Fruit fly (Drosophila melanogaster) whole organism, embryonic: ENCODE measurements around the gene janB.

Experiments used
- CG10209 ChIP-seq: fragments of 200-800 bp; sonication (Bioruptor generic); optimal IDR thresholded peaks from 3 replicates; lab custom pipeline; 2017; ENCODE audit warnings: missing biosample characterization, mild to moderate bottlenecking, missing genetic modification characterization, missing genetic modification reagents
- CG1024 ChIP-seq: fragments of 200-800 bp; sonication (Bioruptor generic); IDR thresholded peaks from 2 replicates; pipeline ENCODE4 v1.3.6; 2022; ENCODE audit warnings: missing biosample characterization, missing genetic modification characterization
- CG10267 ChIP-seq: fragments of 200-800 bp; sonication (Bioruptor generic); optimal IDR thresholded peaks from 2 replicates; lab custom pipeline; 2018; ENCODE audit warnings: missing biosample characterization, mild to moderate bottlenecking, missing genetic modification characterization, moderate library complexity
- CG10274 ChIP-seq: fragments of 200-800 bp; sonication (Bioruptor generic); optimal IDR thresholded peaks from 3 replicates; lab custom pipeline; 2017; ENCODE audit warnings: missing biosample characterization, mild to moderate bottlenecking, missing genetic modification characterization
- CG10321 ChIP-seq: fragments of 200-800 bp; sonication (Bioruptor generic); IDR thresholded peaks from 2 replicates; pipeline ENCODE4 v1.3.6; 2022; ENCODE audit warnings: missing biosample characterization, missing genetic modification characterization
- CG11560 ChIP-seq: fragments of 200-800 bp; sonication (Bioruptor generic); IDR thresholded peaks from 3 replicates; pipeline ENCODE4 v1.3.6; 2022; ENCODE audit warnings: missing biosample characterization, missing genetic modification characterization
- CG12236 ChIP-seq: fragments of 200-800 bp; sonication (Bioruptor generic); optimal IDR thresholded peaks from 2 replicates; lab custom pipeline; 2016; ENCODE audit warnings: missing biosample characterization, missing genetic modification characterization
- CG13624 ChIP-seq: fragments of 200-800 bp; sonication (Bioruptor generic); optimal IDR thresholded peaks from 2 replicates; lab custom pipeline; 2016; ENCODE audit warnings: missing biosample characterization, missing genetic modification characterization
- CG13775 ChIP-seq: fragments of 200-800 bp; sonication (Bioruptor generic); optimal IDR thresholded peaks from 3 replicates; lab custom pipeline; 2017; ENCODE audit warnings: missing biosample characterization, mild to moderate bottlenecking, missing genetic modification characterization
- CG14014 ChIP-seq: fragments of 200-800 bp; sonication (Bioruptor generic); IDR thresholded peaks from 2 replicates; pipeline ENCODE4 v1.3.6; 2022; ENCODE audit warnings: missing biosample characterization, missing genetic modification characterization
- CG15011 ChIP-seq: fragments of 200-800 bp; sonication (Bioruptor generic); optimal IDR thresholded peaks from 3 replicates; lab custom pipeline; 2018; ENCODE audit warnings: missing biosample characterization, mild to moderate bottlenecking, missing genetic modification characterization
- CG15601 ChIP-seq: fragments of 200-800 bp; sonication (Bioruptor generic); optimal IDR thresholded peaks from 3 replicates; lab custom pipeline; 2019; ENCODE audit warnings: missing biosample characterization, mild to moderate bottlenecking, missing genetic modification characterization, moderate library complexity
- CG17612 ChIP-seq: fragments of 200-800 bp; sonication (Bioruptor generic); IDR thresholded peaks from 2 replicates; pipeline ENCODE4 v1.3.6; 2022; ENCODE audit warnings: missing biosample characterization, missing genetic modification characterization
- CG2889 ChIP-seq: fragments of 200-800 bp; sonication (Bioruptor generic); IDR thresholded peaks from 3 replicates; pipeline ENCODE4 v1.3.6; 2022; ENCODE audit warnings: missing biosample characterization, missing genetic modification characterization
- CG30403 ChIP-seq: fragments of 200-800 bp; sonication (Bioruptor generic); optimal IDR thresholded peaks from 3 replicates; lab custom pipeline; 2016; ENCODE audit warnings: missing biosample characterization, missing genetic modification characterization
- CG31365 ChIP-seq: fragments of 200-800 bp; sonication (Bioruptor generic); optimal IDR thresholded peaks from 2 replicates; lab custom pipeline; 2018; ENCODE audit warnings: missing biosample characterization, mild to moderate bottlenecking, missing genetic modification characterization
- CG33557 ChIP-seq: fragments of 200-800 bp; sonication (Bioruptor generic); optimal IDR thresholded peaks from 2 replicates; lab custom pipeline; 2019; ENCODE audit warnings: missing biosample characterization, mild to moderate bottlenecking, missing genetic modification characterization, moderate library complexity
- CG3407 ChIP-seq: fragments of 200-800 bp; sonication (Bioruptor generic); optimal IDR thresholded peaks from 2 replicates; lab custom pipeline; 2018; ENCODE audit warnings: missing biosample characterization, mild to moderate bottlenecking, missing genetic modification characterization
- CG3726 ChIP-seq: fragments of 200-800 bp; sonication (Bioruptor generic); IDR thresholded peaks from 3 replicates; pipeline ENCODE4, ENCODE4 v1.3.6; 2022; ENCODE audit warnings: missing biosample characterization, missing genetic modification characterization
- CG3995 ChIP-seq: fragments of 200-800 bp; sonication (Bioruptor generic); optimal IDR thresholded peaks from 3 replicates; lab custom pipeline; 2016; ENCODE audit warnings: missing biosample characterization, missing genetic modification characterization
- CG4820 ChIP-seq: fragments of 200-800 bp; sonication (Bioruptor generic); optimal IDR thresholded peaks from 3 replicates; lab custom pipeline; 2016; ENCODE audit warnings: missing biosample characterization, missing genetic modification characterization
- Camta ChIP-seq: fragments of 200-800 bp; sonication (Bioruptor generic); optimal IDR thresholded peaks from 2 replicates; lab custom pipeline; 2016; ENCODE audit warnings: missing biosample characterization, missing genetic modification characterization
- D19B ChIP-seq: fragments of 200-800 bp; sonication (Bioruptor generic); optimal IDR thresholded peaks from 2 replicates; lab custom pipeline; 2017; ENCODE audit warnings: missing biosample characterization, mild to moderate bottlenecking, missing genetic modification characterization
- E2f2 ChIP-seq: fragments of 200-800 bp; sonication (Bioruptor generic); IDR thresholded peaks from 2 replicates; pipeline ENCODE4 v1.3.6; 2022; ENCODE audit warnings: missing biosample characterization, missing genetic modification characterization
- GATAe ChIP-seq: fragments of 200-800 bp; sonication (Bioruptor generic); conservative IDR thresholded peaks from 2 replicates; pipeline ENCODE4 v1.3.6; 2022; ENCODE audit warnings: missing biosample characterization, missing genetic modification characterization
- HLH4C ChIP-seq: fragments of 200-800 bp; sonication (Bioruptor generic); IDR thresholded peaks from 3 replicates; pipeline ENCODE4 v1.3.6; 2022; ENCODE audit warnings: missing biosample characterization, missing genetic modification characterization; ENCODE audit not compliant: partially characterized antibody
- Hr3 ChIP-seq: fragments of 200-800 bp; sonication (Bioruptor generic); optimal IDR thresholded peaks from 3 replicates; lab custom pipeline; 2016; ENCODE audit warnings: missing biosample characterization, missing genetic modification characterization
- MTF-1 ChIP-seq: fragments of 200-800 bp; sonication (Bioruptor generic); optimal IDR thresholded peaks from 2 replicates; lab custom pipeline; 2018; ENCODE audit warnings: missing biosample characterization, mild to moderate bottlenecking, missing genetic modification characterization, borderline replicate concordance
- Med ChIP-seq: fragments of 200-800 bp; sonication (Bioruptor generic); peaks from one replicate; lab custom pipeline; 2016; ENCODE audit warnings: missing biosample characterization, missing genetic modification characterization, mild to moderate bottlenecking, inconsistent platforms, moderate library complexity
- Myb ChIP-seq: fragments of 200-800 bp; sonication (Bioruptor generic); optimal IDR thresholded peaks from 2 replicates; lab custom pipeline; 2016; ENCODE audit warnings: missing biosample characterization, missing genetic modification characterization
- Sry-δ ChIP-seq: fragments of 200-800 bp; sonication (Bioruptor generic); optimal IDR thresholded peaks from 2 replicates; lab custom pipeline; 2016; ENCODE audit warnings: missing biosample characterization, missing genetic modification characterization
- ato ChIP-seq: fragments of 200-800 bp; sonication (Bioruptor generic); IDR thresholded peaks from 2 replicates; pipeline ENCODE4 v1.3.6; 2022; ENCODE audit warnings: missing biosample characterization, missing genetic modification characterization; ENCODE audit not compliant: partially characterized antibody
- cwo ChIP-seq: fragments of 200-800 bp; sonication (Bioruptor generic); optimal IDR thresholded peaks from 3 replicates; lab custom pipeline; 2017; ENCODE audit warnings: missing biosample characterization, missing genetic modification characterization, mild to moderate bottlenecking, moderate library complexity, missing genetic modification reagents
- danr ChIP-seq: fragments of 200-800 bp; sonication (Bioruptor generic); IDR thresholded peaks from 2 replicates; pipeline ENCODE4 v1.3.6; 2022; ENCODE audit warnings: missing biosample characterization, missing genetic modification characterization
- ewg ChIP-seq: fragments of 200-800 bp; sonication (Bioruptor generic); optimal IDR thresholded peaks from 3 replicates; lab custom pipeline; 2017; ENCODE audit warnings: mild to moderate bottlenecking, missing biosample characterization, missing genetic modification reagents, missing genetic modification characterization
- fru ChIP-seq: fragments of >200 bp; optimal IDR thresholded peaks from 2 replicates; lab custom pipeline; 2017
- ftz-f1 ChIP-seq: fragments of 200-800 bp; sonication (Bioruptor generic); optimal IDR thresholded peaks from 2 replicates; lab custom pipeline; 2016; ENCODE audit warnings: missing biosample characterization, missing genetic modification characterization
- gsb ChIP-seq: fragments of 200-800 bp; sonication (Bioruptor generic); IDR thresholded peaks from 2 replicates; pipeline ENCODE4 v1.3.6; 2022; ENCODE audit warnings: missing biosample characterization, missing genetic modification characterization
- gsb-n ChIP-seq: fragments of 200-800 bp; sonication (Bioruptor generic); optimal IDR thresholded peaks from 3 replicates; lab custom pipeline; 2018; ENCODE audit warnings: missing biosample characterization, mild to moderate bottlenecking, missing genetic modification characterization
- ham ChIP-seq: fragments of 200-800 bp; sonication (Bioruptor generic); IDR thresholded peaks from 2 replicates; pipeline ENCODE4 v1.3.6; 2022; ENCODE audit warnings: missing biosample characterization, missing genetic modification characterization
- jumu ChIP-seq: fragments of 200-800 bp; sonication (Bioruptor generic); optimal IDR thresholded peaks from 3 replicates; lab custom pipeline; 2016; ENCODE audit warnings: missing biosample characterization, missing genetic modification characterization
- nerfin-2 ChIP-seq: fragments of 200-800 bp; sonication (Bioruptor generic); IDR thresholded peaks from 2 replicates; pipeline ENCODE4 v1.3.6; 2022; ENCODE audit warnings: missing biosample characterization, missing genetic modification characterization; ENCODE audit not compliant: partially characterized antibody
- onecut ChIP-seq: fragments of 200-800 bp; sonication (Bioruptor generic); IDR thresholded peaks from 2 replicates; pipeline ENCODE4 v1.3.6; 2022; ENCODE audit warnings: missing biosample characterization, missing genetic modification characterization
- repo ChIP-seq: fragments of 200-800 bp; sonication (Bioruptor generic); optimal IDR thresholded peaks from 2 replicates; lab custom pipeline; 2016; ENCODE audit warnings: missing biosample characterization, missing genetic modification characterization
- schlank ChIP-seq: fragments of 200-800 bp; sonication (Bioruptor generic); optimal IDR thresholded peaks from 2 replicates; lab custom pipeline; 2018; ENCODE audit warnings: missing biosample characterization, mild to moderate bottlenecking, missing genetic modification characterization
- sima ChIP-seq: fragments of 200-800 bp; sonication (Bioruptor generic); optimal IDR thresholded peaks from 2 replicates; lab custom pipeline; 2016; ENCODE audit warnings: missing biosample characterization, missing genetic modification characterization
- slbo ChIP-seq: fragments of 200-800 bp; sonication (Bioruptor generic); IDR thresholded peaks from 2 replicates; pipeline ENCODE4 v1.3.6; 2022; ENCODE audit warnings: missing biosample characterization, missing genetic modification characterization
- tna ChIP-seq: fragments of 200-800 bp; sonication (Bioruptor generic); IDR thresholded peaks from 2 replicates; pipeline ENCODE4 v1.3.6; 2022; ENCODE audit warnings: missing biosample characterization, missing genetic modification characterization; ENCODE audit not compliant: partially characterized antibody
- unc-4 ChIP-seq: fragments of 200-800 bp; sonication (Bioruptor generic); IDR thresholded peaks from 2 replicates; pipeline ENCODE4 v1.3.6; 2022; ENCODE audit warnings: missing biosample characterization, missing genetic modification characterization; ENCODE audit not compliant: partially characterized antibody
- usp ChIP-seq: fragments of >200 bp; optimal IDR thresholded peaks from 2 replicates; lab custom pipeline; 2017; ENCODE audit warnings: missing biosample characterization, missing genetic modification characterization
- yki ChIP-seq: fragments of >200 bp; optimal IDR thresholded peaks from 3 replicates; lab custom pipeline; 2018

Gene janB

dm6 chr3R:30022452-30023028 is 16.0 kb downstream of the janB start, which contains the start of the genes RpS28a and Axn (continued):
- no peak for TF ChIP-seq yki (lab: Kevin White, UChicago)
- TF ChIP-seq CG10321 = 0 out of 2 replicates have a peak, but pooled peaks have one; percentile 6
- no peak for TF ChIP-seq CG13775 (GFP tag; lab: Kevin White, UChicago)
- peak; percentile 7 for TF ChIP-seq CG10267 (tag; lab: Kevin White, UChicago)
- no peak for TF ChIP-seq usp
- TF ChIP-seq ewg = no peak
- TF ChIP-seq ftz-f1 (GFP tag; lab: Kevin White, UChicago) = peak; percentile 98
- TF ChIP-seq CG17612 = no peak
- no peak for TF ChIP-seq schlank (tag; lab: Kevin White, UChicago)
- no peak for TF ChIP-seq repo (GFP tag; lab: Kevin White, UChicago)
- TF ChIP-seq CG4820 = no peak
- TF ChIP-seq CG15601 (tag; lab: Kevin White, UChicago) = peak; percentile 81
- TF ChIP-seq ato (GFP tag; lab: Robert Waterston, UW) = peak; percentile 1; the same call in 1 of the 2 replicates
- TF ChIP-seq Camta (GFP tag; lab: Kevin White, UChicago) = no peak
- peak; percentile 76 for TF ChIP-seq Sry-δ (GFP tag; lab: Kevin White, UChicago)
- peak; percentile 15 for TF ChIP-seq jumu
- TF ChIP-seq Med (GFP tag; lab: Kevin White, UChicago) = peak; percentile 90
- no peak for TF ChIP-seq CG2889 (GFP tag; lab: Robert Waterston, UW)
- TF ChIP-seq CG30403 (GFP tag; lab: Kevin White, UChicago) = no peak
- TF ChIP-seq CG13624 (GFP tag; lab: Kevin White, UChicago) = peak; percentile 28
- no peak for TF ChIP-seq CG10274 (GFP tag; lab: Kevin White, UChicago)
- TF ChIP-seq GATAe (GFP tag; lab: Robert Waterston, UW) = no peak
- no peak for TF ChIP-seq ham (GFP tag; lab: Robert Waterston, UW)
- no peak for TF ChIP-seq CG14014 (GFP tag; lab: Robert Waterston, UW)
- no peak; the same call in 1 of the 2 replicates for TF ChIP-seq tna (GFP tag; lab: Robert Waterston, UW)
- TF ChIP-seq slbo = peak; percentile 52
- no peak for TF ChIP-seq Hr3 (GFP tag; lab: Kevin White, UChicago)
- no peak for TF ChIP-seq CG1024 (GFP tag; lab: Robert Waterston, UW)
- TF ChIP-seq unc-4 = peak; percentile 51; the same call in 1 of the 2 replicates
- TF ChIP-seq HLH4C (GFP tag; lab: Robert Waterston, UW) = peak; percentile 14; the same call in 1 of the 3 replicates
- TF ChIP-seq Myb (GFP tag; lab: Kevin White, UChicago) = peak; percentile 57
- peak; percentile 63 for TF ChIP-seq E2f2 (GFP tag; lab: Robert Waterston, UW)
- no peak for TF ChIP-seq cwo (GFP tag; lab: Kevin White, UChicago)
- TF ChIP-seq CG10209 (GFP tag; lab: Kevin White, UChicago) = no peak
- no peak for TF ChIP-seq CG3726 (GFP tag; lab: Robert Waterston, UW)
- no peak for TF ChIP-seq fru (lab: Kevin White, UChicago)
- TF ChIP-seq CG3995 (GFP tag; lab: Kevin White, UChicago) = no peak
- TF ChIP-seq gsb (GFP tag; lab: Robert Waterston, UW) = no peak
- TF ChIP-seq CG11560 = no peak
- TF ChIP-seq CG15011 (GFP tag; lab: Kevin White, UChicago) = no peak
- TF ChIP-seq gsb-n (tag; lab: Kevin White, UChicago) = no peak
- TF ChIP-seq CG12236 (GFP tag; lab: Kevin White, UChicago) = no peak
- no peak for TF ChIP-seq CG33557 (GFP tag; lab: Kevin White, UChicago)
- TF ChIP-seq danr (GFP tag; lab: Robert Waterston, UW) = no peak
- peak; percentile 33; the same call in 1 of the 2 replicates for TF ChIP-seq onecut
- TF ChIP-seq nerfin-2 = 0 out of 2 replicates have a peak, but pooled peaks have one; percentile 7
- no peak for TF ChIP-seq sima (GFP tag; lab: Kevin White, UChicago)
- no peak for TF ChIP-seq CG31365 (tag; lab: Kevin White, UChicago)
- no peak for TF ChIP-seq CG3407 (GFP tag; lab: Kevin White, UChicago)
- no peak for TF ChIP-seq D19B
- TF ChIP-seq MTF-1 (GFP tag; lab: Kevin White, UChicago) = no peak
